Fruit fly (Drosophila melanogaster) whole organism, wandering third instar larva: Measurements from ENCODE around the gene CG13362.
A peak's percentile ranks its signal among the peaks of the same experiment; 100 is the strongest.

Experiments used
- Abd-B ChIP-seq: fragments of >200 bp; optimal IDR thresholded peaks from 2 replicates; lab custom pipeline; 2017; ENCODE audit warnings: missing biosample characterization, missing genetic modification characterization
- CG32264 ChIP-seq: fragments of 200-800 bp; sonication (Bioruptor generic); optimal IDR thresholded peaks from 2 replicates; lab custom pipeline; 2016; ENCODE audit warnings: missing biosample characterization, missing genetic modification characterization
- CG9705 ChIP-seq: fragments of 200-800 bp; sonication (Bioruptor generic); optimal IDR thresholded peaks from 2 replicates; lab custom pipeline; 2018; ENCODE audit warnings: missing biosample characterization, mild to moderate bottlenecking, missing genetic modification characterization
- CrebA ChIP-seq: fragments of 200-800 bp; sonication (Bioruptor generic); optimal IDR thresholded peaks from 2 replicates; lab custom pipeline; 2016; ENCODE audit warnings: missing biosample characterization, mild to moderate bottlenecking, missing genetic modification characterization, borderline replicate concordance
- Dfd ChIP-seq: fragments of >200 bp; optimal IDR thresholded peaks from 2 replicates; lab custom pipeline; 2017; ENCODE audit warnings: missing biosample characterization, missing genetic modification characterization
- Dif ChIP-seq: fragments of 200-275, 200-300 bp; sonication (Bioruptor generic); optimal IDR thresholded peaks from 2 replicates; lab custom pipeline; 2018; ENCODE audit warnings: missing biosample characterization, missing genetic modification characterization; ENCODE audit not compliant: partially characterized antibody
- GATAd ChIP-seq: sonication (Bioruptor generic); optimal IDR thresholded peaks from 2 replicates; lab custom pipeline; 2016; ENCODE audit warnings: missing biosample characterization, missing genetic modification characterization
- HLH106 ChIP-seq: fragments of 200-800 bp; optimal IDR thresholded peaks from 3 replicates; lab custom pipeline; 2019; ENCODE audit warnings: missing biosample characterization, mild to moderate bottlenecking, missing genetic modification characterization, moderate library complexity
- Hnf4 ChIP-seq: fragments of 200-800 bp; sonication (Bioruptor generic); optimal IDR thresholded peaks from 2 replicates; lab custom pipeline; 2016; ENCODE audit warnings: missing biosample characterization, mild to moderate bottlenecking, missing genetic modification characterization
- Hr78 ChIP-seq: fragments of >200 bp; optimal IDR thresholded peaks from 2 replicates; lab custom pipeline; 2017; ENCODE audit warnings: missing biosample characterization, missing genetic modification characterization
- Hr83 ChIP-seq: fragments of 200-300 bp; sonication (Bioruptor generic); optimal IDR thresholded peaks from 2 replicates; lab custom pipeline; 2016; ENCODE audit warnings: missing biosample characterization, mild to moderate bottlenecking, missing genetic modification characterization, moderate library complexity; ENCODE audit not compliant: poor library complexity, severe bottlenecking
- Jra ChIP-seq: sonication (Bioruptor generic); optimal IDR thresholded peaks from 2 replicates; lab custom pipeline; 2016; ENCODE audit warnings: missing biosample characterization, missing genetic modification characterization
- Mio ChIP-seq: sonication (Bioruptor generic); optimal IDR thresholded peaks from 2 replicates; lab custom pipeline; 2016; ENCODE audit warnings: missing biosample characterization, missing genetic modification characterization
- Myc ChIP-seq: fragments of >200 bp; optimal IDR thresholded peaks from 2 replicates; lab custom pipeline; 2017
- N ChIP-seq: fragments of >200 bp; optimal IDR thresholded peaks from 2 replicates; lab custom pipeline; 2018; ENCODE audit warnings: missing biosample characterization, missing external identifiers, missing genetic modification characterization
- OdsH ChIP-seq: fragments of 200-800 bp; sonication (Bioruptor generic); optimal IDR thresholded peaks from 2 replicates; lab custom pipeline; 2016; ENCODE audit warnings: missing biosample characterization, mild to moderate bottlenecking, missing genetic modification characterization
- Rel ChIP-seq, 2 experiments: fragments of 200-800 bp; sonication (Bioruptor generic) in 1 of 2; optimal IDR thresholded peaks; 2 replicates in 1 of 2; 3 replicates in 1 of 2; lab custom pipeline; 2016 to 2019; ENCODE audit warnings: mild to moderate bottlenecking in 2 of 2, missing biosample characterization in 2 of 2, missing genetic modification characterization in 2 of 2, moderate library complexity in 1 of 2
- Sp1 ChIP-seq: fragments of 200-800 bp; sonication (Bioruptor generic); optimal IDR thresholded peaks from 3 replicates; lab custom pipeline; 2019; ENCODE audit warnings: missing biosample characterization, mild to moderate bottlenecking, missing genetic modification characterization, moderate library complexity
- Vsx2 ChIP-seq: fragments of 200-300, 225-300 bp; sonication (Bioruptor generic); optimal IDR thresholded peaks from 2 replicates; lab custom pipeline; 2018; ENCODE audit warnings: missing biosample characterization, missing genetic modification characterization; ENCODE audit not compliant: partially characterized antibody
- br ChIP-seq: fragments of 200-800 bp; sonication (Bioruptor generic); optimal IDR thresholded peaks from 2 replicates; lab custom pipeline; 2016; ENCODE audit warnings: missing biosample characterization, missing genetic modification characterization
- brk ChIP-seq: fragments of 200-800 bp; sonication (Bioruptor generic); optimal IDR thresholded peaks from 2 replicates; lab custom pipeline; 2016; ENCODE audit warnings: missing biosample characterization, mild to moderate bottlenecking, missing genetic modification characterization
- dmrt93B ChIP-seq: fragments of 200-800 bp; sonication (Bioruptor generic); optimal IDR thresholded peaks from 2 replicates; lab custom pipeline; 2018; ENCODE audit warnings: missing biosample characterization, mild to moderate bottlenecking, missing genetic modification characterization
- dsf ChIP-seq: sonication (Bioruptor generic); optimal IDR thresholded peaks from 2 replicates; lab custom pipeline; 2016; ENCODE audit warnings: missing biosample characterization, missing genetic modification characterization, borderline replicate concordance
- ey ChIP-seq: fragments of 200-800 bp; sonication (Bioruptor generic); optimal IDR thresholded peaks from 2 replicates; lab custom pipeline; 2016; ENCODE audit warnings: missing biosample characterization, missing genetic modification characterization
- foxo ChIP-seq, 2 experiments: fragments of 200-800 bp; sonication (Bioruptor generic); optimal IDR thresholded peaks; 2 replicates in 1 of 2; 3 replicates in 1 of 2; lab custom pipeline; 2016 to 2017; ENCODE audit warnings: missing biosample characterization in 2 of 2, missing genetic modification characterization in 2 of 2
- fru ChIP-seq: fragments of 200-800 bp; sonication (Bioruptor generic); optimal IDR thresholded peaks from 3 replicates; lab custom pipeline; 2016; ENCODE audit warnings: missing biosample characterization, mild to moderate bottlenecking, missing genetic modification characterization
- h ChIP-seq: fragments of 200-800 bp; sonication (Bioruptor generic); optimal IDR thresholded peaks from 3 replicates; lab custom pipeline; 2016; ENCODE audit warnings: missing biosample characterization, mild to moderate bottlenecking, missing genetic modification characterization
- jim ChIP-seq: fragments of 175-275, 200-325 bp; sonication (Bioruptor generic); optimal IDR thresholded peaks from 2 replicates; lab custom pipeline; 2016; ENCODE audit warnings: missing biosample characterization, mild to moderate bottlenecking, missing genetic modification characterization
- lola ChIP-seq: fragments of >200 bp; optimal IDR thresholded peaks from 2 replicates; lab custom pipeline; 2017; ENCODE audit warnings: missing biosample characterization, missing genetic modification characterization
- pan ChIP-seq: fragments of >200 bp; optimal IDR thresholded peaks from 2 replicates; lab custom pipeline; 2017
- psq ChIP-seq: fragments of 200-800 bp; sonication (Bioruptor generic); optimal IDR thresholded peaks from 3 replicates; lab custom pipeline; 2017; ENCODE audit warnings: missing biosample characterization, mild to moderate bottlenecking, missing genetic modification characterization, moderate library complexity
- rgr ChIP-seq: fragments of 200-800 bp; sonication (Bioruptor generic); optimal IDR thresholded peaks from 3 replicates; lab custom pipeline; 2016; ENCODE audit warnings: missing biosample characterization, mild to moderate bottlenecking, missing genetic modification characterization
- sage ChIP-seq: fragments of 200-800 bp; sonication (Bioruptor generic); optimal IDR thresholded peaks from 2 replicates; lab custom pipeline; 2016; ENCODE audit warnings: missing biosample characterization, mild to moderate bottlenecking, missing genetic modification characterization
- sv ChIP-seq: fragments of 200-800 bp; sonication (Bioruptor generic); optimal IDR thresholded peaks from 3 replicates; lab custom pipeline; 2016; ENCODE audit warnings: missing biosample characterization, missing genetic modification characterization
- tai ChIP-seq: sonication (Bioruptor generic); optimal IDR thresholded peaks from 2 replicates; lab custom pipeline; 2016; ENCODE audit warnings: missing biosample characterization, missing genetic modification characterization
- usp ChIP-seq: fragments of >200 bp; optimal IDR thresholded peaks from 2 replicates; lab custom pipeline; 2017; ENCODE audit warnings: missing biosample characterization, missing genetic modification characterization
- woc ChIP-seq: sonication (Bioruptor generic); optimal IDR thresholded peaks from 2 replicates; lab custom pipeline; 2016; ENCODE audit warnings: missing biosample characterization, mild to moderate bottlenecking, missing genetic modification characterization

The CG13362 gene

dm6 chrX:768480-769123, 17.5 kb upstream of the CG13362 start:
- TF ChIP-seq psq (no peak), ey (no peak), Mio (GFP tag; lab: Kevin White, UChicago) (no peak), dsf (no peak)

- TF ChIP-seq Dif (GFP tag; lab: Kevin White, UChicago) (no peak), GATAd (GFP tag; lab: Kevin White, UChicago) (no peak), Mio (GFP tag; lab: Kevin White, UChicago) (no peak), psq (peak; percentile 53), Myc (no peak), dmrt93B (peak; percentile 48), brk (no peak), Sp1 (GFP tag; lab: Kevin White, UChicago) (peak; percentile 62), lola (no peak), N (GFP tag; lab: Kevin White, UChicago) (no peak), Hnf4 (peak; percentile 61), HLH106 (tag; lab: Kevin White, UChicago) (peak; percentile 44), sv (GFP tag; lab: Kevin White, UChicago) (no peak), tai (GFP tag; lab: Kevin White, UChicago) (no peak), OdsH (peak; percentile 57), br (GFP tag; lab: Kevin White, UChicago) (peak; percentile 66), Abd-B (GFP tag; lab: Kevin White, UChicago) (no peak), Rel (GFP tag; optimal IDR thresholded peaks at IDR 0.05; lab: Kevin White, UChicago) (no peak), Rel (tag; optimal IDR thresholded peaks at IDR 0.05; lab: Kevin White, UChicago) (peak; percentile 6), Hr78 (no peak), dsf (no peak), rgr (GFP tag; lab: Kevin White, UChicago) (peak; percentile 69), usp (GFP tag; lab: Kevin White, UChicago) (no peak), pan (lab: Kevin White, UChicago) (no peak), Jra (GFP tag; lab: Kevin White, UChicago) (no peak), CG32264 (GFP tag; lab: Kevin White, UChicago) (no peak), CG9705 (GFP tag; lab: Kevin White, UChicago) (peak; percentile 32), CrebA (no peak), ey (peak; percentile 35), foxo (GFP tag; optimal IDR thresholded peaks at IDR 0.05; lab: Kevin White, UChicago) (peak in 1 of 2 experiments; percentile 46), Dfd (GFP tag; lab: Kevin White, UChicago) (no peak), woc (GFP tag; lab: Kevin White, UChicago) (no peak), Hr83 (GFP tag; lab: Kevin White, UChicago) (peak; percentile 65), fru (GFP tag; lab: Kevin White, UChicago) (peak; percentile 44), h (GFP tag; lab: Kevin White, UChicago) (peak; percentile 73)
- TF ChIP-seq, all 38 proteins: peak for 15
Measured at dm6 chrX:767928-768327, 16.8 kb upstream of the CG13362 start.

dm6 chrX:766094-766493, 15.0 kb upstream of the CG13362 start:
- TF ChIP-seq CrebA (no peak), sage (GFP tag; lab: Kevin White, UChicago) (no peak), psq (no peak), h (GFP tag; lab: Kevin White, UChicago) (no peak), CG9705 (GFP tag; lab: Kevin White, UChicago) (no peak), Hnf4 (no peak), Myc (no peak), usp (GFP tag; lab: Kevin White, UChicago) (no peak), brk (no peak), dsf (no peak), Mio (GFP tag; lab: Kevin White, UChicago) (no peak), dmrt93B (no peak), Hr78 (no peak), OdsH (no peak), sv (GFP tag; lab: Kevin White, UChicago) (no peak), fru (GFP tag; lab: Kevin White, UChicago) (no peak), tai (GFP tag; lab: Kevin White, UChicago) (no peak)

- TF ChIP-seq OdsH = peak; percentile 68
- TF ChIP-seq tai (GFP tag; lab: Kevin White, UChicago) = no peak
- peak; percentile 86 for TF ChIP-seq h (GFP tag; lab: Kevin White, UChicago)
- peak; percentile 80 for TF ChIP-seq Myc
- peak; percentile 77 for TF ChIP-seq CG9705 (GFP tag; lab: Kevin White, UChicago)
- TF ChIP-seq Dif (GFP tag; lab: Kevin White, UChicago) = peak; percentile 12
- peak; percentile 92 for TF ChIP-seq rgr (GFP tag; lab: Kevin White, UChicago)
- TF ChIP-seq Dfd (GFP tag; lab: Kevin White, UChicago) = no peak
- TF ChIP-seq CrebA = no peak
- peak in 1 of 2 experiments; percentile 77 for TF ChIP-seq foxo (GFP tag; optimal IDR thresholded peaks at IDR 0.05; lab: Kevin White, UChicago)
- TF ChIP-seq Vsx2 (GFP tag; lab: Kevin White, UChicago) = no peak
- peak; percentile 85 for TF ChIP-seq br (GFP tag; lab: Kevin White, UChicago)
- TF ChIP-seq fru (GFP tag; lab: Kevin White, UChicago) = peak; percentile 81
- TF ChIP-seq sv (GFP tag; lab: Kevin White, UChicago) = peak; percentile 69
- peak; percentile 53 for TF ChIP-seq ey
- TF ChIP-seq Sp1 (GFP tag; lab: Kevin White, UChicago) = peak; percentile 87
- no peak for TF ChIP-seq N (GFP tag; lab: Kevin White, UChicago)
- no peak for TF ChIP-seq Mio (GFP tag; lab: Kevin White, UChicago)
- TF ChIP-seq dmrt93B = peak; percentile 90
- peak; percentile 63 for TF ChIP-seq Jra (GFP tag; lab: Kevin White, UChicago)
- no peak for TF ChIP-seq pan (lab: Kevin White, UChicago)
- peak; percentile 70 for TF ChIP-seq Hnf4
- no peak for TF ChIP-seq jim (GFP tag; lab: Kevin White, UChicago)
- peak; percentile 90 for TF ChIP-seq Hr83 (GFP tag; lab: Kevin White, UChicago)
- TF ChIP-seq brk = no peak
- TF ChIP-seq sage (GFP tag; lab: Kevin White, UChicago) = no peak
- no peak for TF ChIP-seq usp (GFP tag; lab: Kevin White, UChicago)
- TF ChIP-seq Rel (GFP tag; optimal IDR thresholded peaks at IDR 0.05; lab: Kevin White, UChicago) = no peak
- TF ChIP-seq Rel (tag; optimal IDR thresholded peaks at IDR 0.05; lab: Kevin White, UChicago) = peak; percentile 61
- TF ChIP-seq HLH106 (tag; lab: Kevin White, UChicago) = peak; percentile 69
- TF ChIP-seq psq = no peak
Measured at dm6 chrX:765039-765508, 14.0 kb upstream of the CG13362 start, which contains the start of gene RpL22. TSS of gene RpL22 (minus strand) at chrX:765130.
